Worm (Caenorhabditis elegans): Measurements from ENCODE around the gene Y51A2A.5.

- TF ChIP-seq dao-5 (tag; optimal IDR thresholded peaks at IDR 0.05) = no peak
- no peak for TF ChIP-seq him-1 (tag; optimal IDR thresholded peaks at IDR 0.05)
- TF ChIP-seq W03F9.2 (tag; optimal IDR thresholded peaks at IDR 0.05) = no peak
These were observed 29.9 kb upstream of the Y51A2A.5 start, which contains the start of gene fbxa-213 for ce11 chrV:18268744-18269143.

Measured in whole organism, L4/young adult.